Worm (Caenorhabditis elegans) whole organism, L4 larva: ENCODE measurements around the gene ugt-8.

Experiments
- F26F4.8 ChIP-seq: fragments of 200-800 bp; sonication (Bioruptor generic); conservative IDR thresholded peaks from 2 replicates; pipeline ENCODE4 v1.3.6; 2022; ENCODE audit warnings: missing genetic modification characterization, missing compliant biosample characterization
- F37D6.2 ChIP-seq: sonication (generic microtip); optimal IDR thresholded peaks from 2 replicates; lab custom pipeline; 2016; ENCODE audit warnings: mild to moderate bottlenecking, missing genetic modification characterization, missing compliant biosample characterization
- F44E2.7 ChIP-seq: fragments of 200-800 bp; sonication (Bioruptor generic); IDR thresholded peaks from 2 replicates; pipeline ENCODE4 v2.1.2; 2022; ENCODE audit warnings: missing genetic modification characterization, missing compliant biosample characterization
- T26A8.4 ChIP-seq: fragments of 200-800 bp; sonication (Bioruptor generic); IDR thresholded peaks from 2 replicates; pipeline ENCODE4 v1.3.6; 2022; ENCODE audit warnings: missing genetic modification characterization, missing compliant biosample characterization
- Y5F2A.4 ChIP-seq: fragments of 200-800 bp; sonication (Bioruptor generic); optimal IDR thresholded peaks from 2 replicates; lab custom pipeline; 2018; ENCODE audit warnings: mild to moderate bottlenecking, missing genetic modification characterization, missing compliant biosample characterization
- ZK337.2 ChIP-seq: fragments of 200-800 bp; sonication (Bioruptor generic); IDR thresholded peaks from 2 replicates; pipeline ENCODE4 v1.3.6; 2022; ENCODE audit warnings: missing genetic modification reagents, missing genetic modification characterization, missing compliant biosample characterization
- ZK546.5 ChIP-seq, 2 experiments: sonication (generic microtip); optimal IDR thresholded peaks; 2 replicates each; lab custom pipeline; 2017; ENCODE audit warnings: missing biosample characterization in 2 of 2, missing genetic modification characterization in 2 of 2
- ama-1 ChIP-seq: fragments of 150-350 bp; optimal IDR thresholded peaks from 2 replicates; lab custom pipeline; 2014; ENCODE audit warnings: inconsistent platforms, mixed read lengths
- ceh-20 ChIP-seq: fragments of 200-800 bp; sonication (Bioruptor generic); IDR thresholded peaks from 2 replicates; pipeline ENCODE4 v1.3.6; 2022; ENCODE audit warnings: missing genetic modification reagents, missing genetic modification characterization, missing compliant biosample characterization
- ceh-32 ChIP-seq: sonication (generic microtip); optimal IDR thresholded peaks from 2 replicates; lab custom pipeline; 2016; ENCODE audit warnings: mild to moderate bottlenecking, missing genetic modification characterization, missing compliant biosample characterization; ENCODE audit not compliant: poor library complexity
- ceh-44 ChIP-seq: fragments of 200-800 bp; sonication (Bioruptor generic); IDR thresholded peaks from 2 replicates; pipeline ENCODE4 v1.3.6; 2022; ENCODE audit warnings: missing genetic modification reagents, missing genetic modification characterization, missing compliant biosample characterization
- cey-2 ChIP-seq: sonication (generic microtip); optimal IDR thresholded peaks from 3 replicates; lab custom pipeline; 2017; ENCODE audit warnings: missing genetic modification characterization, mild to moderate bottlenecking, missing compliant biosample characterization, antibody characterized with exemption, borderline replicate concordance; ENCODE audit not compliant: insufficient read depth
- ctbp-1 ChIP-seq: fragments of 200-800 bp; sonication (Bioruptor generic); IDR thresholded peaks from 2 replicates; pipeline ENCODE4 v1.3.6; 2022; ENCODE audit warnings: missing genetic modification reagents, missing genetic modification characterization, missing compliant biosample characterization
- daf-12 ChIP-seq: fragments of 150-350 bp; optimal IDR thresholded peaks from 2 replicates; lab custom pipeline; 2014; ENCODE audit warnings: missing biosample characterization, missing genetic modification reagents, missing genetic modification characterization
- daf-16 ChIP-seq, 3 experiments: sonication (generic microtip); optimal IDR thresholded peaks; 2 replicates each; lab custom pipeline; 2016 to 2017; ENCODE audit warnings: missing genetic modification characterization in 3 of 3, missing genetic modification reagents in 3 of 3, mild to moderate bottlenecking in 2 of 3, missing compliant biosample characterization in 2 of 3, missing biosample characterization in 1 of 3, moderate library complexity in 1 of 3
- dmd-6 ChIP-seq: fragments of 200-800 bp; sonication (Bioruptor generic); IDR thresholded peaks from 2 replicates; pipeline ENCODE4 v1.3.6; 2022; ENCODE audit warnings: missing genetic modification reagents, missing genetic modification characterization, missing compliant biosample characterization
- dmd-9 ChIP-seq: fragments of 200-800 bp; sonication (Bioruptor generic); IDR thresholded peaks from 2 replicates; pipeline ENCODE4 v1.3.6; 2022; ENCODE audit warnings: missing genetic modification reagents, missing genetic modification characterization, missing compliant biosample characterization
- duxl-1 ChIP-seq: sonication (generic microtip); optimal IDR thresholded peaks from 2 replicates; lab custom pipeline; 2016; ENCODE audit warnings: mild to moderate bottlenecking, missing genetic modification characterization, moderate library complexity, missing compliant biosample characterization; ENCODE audit not compliant: poor library complexity
- dve-1 ChIP-seq: sonication (generic microtip); optimal IDR thresholded peaks from 2 replicates; lab custom pipeline; 2017; ENCODE audit warnings: antibody characterized with exemption, mild to moderate bottlenecking, missing genetic modification characterization, missing compliant biosample characterization; ENCODE audit not compliant: insufficient read depth
- fos-1 ChIP-seq: fragments of 150-350 bp; optimal IDR thresholded peaks from 2 replicates; lab custom pipeline; 2014; ENCODE audit warnings: missing biosample characterization, missing genetic modification characterization
- hif-1 ChIP-seq, 2 experiments: sonication (generic microtip); optimal IDR thresholded peaks; 2 replicates each; lab custom pipeline; 2016 to 2017; ENCODE audit warnings: missing compliant biosample characterization in 2 of 2, missing genetic modification characterization in 2 of 2, missing genetic modification reagents in 2 of 2, missing genotype in 2 of 2, mild to moderate bottlenecking in 1 of 2
- hlh-11 ChIP-seq: fragments of 200-800 bp; sonication (Bioruptor generic); optimal IDR thresholded peaks from 2 replicates; lab custom pipeline; 2018; ENCODE audit warnings: mild to moderate bottlenecking, missing genetic modification characterization, missing compliant biosample characterization
- hmg-1.1 ChIP-seq: fragments of 200-800 bp; sonication (Bioruptor generic); IDR thresholded peaks from 2 replicates; pipeline ENCODE4 v1.3.6; 2022; ENCODE audit warnings: missing genetic modification reagents, missing genetic modification characterization, missing compliant biosample characterization
- jun-1 ChIP-seq: fragments of 150-350 bp; optimal IDR thresholded peaks from 2 replicates; lab custom pipeline; 2014; ENCODE audit warnings: missing biosample characterization, missing genetic modification reagents, missing genetic modification characterization
- lim-7 ChIP-seq: fragments of 200-800 bp; sonication (Bioruptor generic); IDR thresholded peaks from 2 replicates; pipeline ENCODE4 v1.3.6; 2022; ENCODE audit warnings: missing genetic modification characterization, missing compliant biosample characterization
- lin-13 ChIP-seq: fragments of 150-350 bp; optimal IDR thresholded peaks from 2 replicates; lab custom pipeline; 2014; ENCODE audit warnings: missing biosample characterization, missing genetic modification reagents, missing genetic modification characterization
- lin-29 ChIP-seq: fragments of 200-800 bp; sonication (Bioruptor generic); IDR thresholded peaks from 2 replicates; pipeline ENCODE4 v1.3.6; 2022; ENCODE audit warnings: missing genetic modification reagents, missing genetic modification characterization, missing compliant biosample characterization
- lir-3 ChIP-seq: sonication (generic microtip); optimal IDR thresholded peaks from 2 replicates; lab custom pipeline; 2016; ENCODE audit warnings: mild to moderate bottlenecking, missing genetic modification characterization, missing compliant biosample characterization
- madf-9 ChIP-seq: fragments of 200-800 bp; sonication (Bioruptor generic); conservative IDR thresholded peaks from 2 replicates; pipeline ENCODE4 v1.3.6; 2022; ENCODE audit warnings: missing genetic modification reagents, missing genetic modification characterization, missing compliant biosample characterization
- mdl-1 ChIP-seq, 2 experiments: fragments of 150-350 bp in 1 of 2; sonication (generic microtip) in 1 of 2; optimal IDR thresholded peaks; 2 replicates each; lab custom pipeline; 2014 to 2017; ENCODE audit warnings: missing biosample characterization in 2 of 2, missing genetic modification characterization in 2 of 2
- mep-1 ChIP-seq: fragments of 150-350 bp; sonication (generic microtip); optimal IDR thresholded peaks from 3 replicates; lab custom pipeline; 2014; ENCODE audit warnings: missing biosample characterization, missing genetic modification characterization
- mxl-3 ChIP-seq: fragments of 200-800 bp; sonication (Bioruptor generic); optimal IDR thresholded peaks from 2 replicates; lab custom pipeline; 2018; ENCODE audit warnings: mild to moderate bottlenecking, missing genetic modification characterization, missing compliant biosample characterization
- nhr-102 ChIP-seq: sonication (generic microtip); optimal IDR thresholded peaks from 2 replicates; lab custom pipeline; 2016; ENCODE audit warnings: mild to moderate bottlenecking, missing genetic modification characterization, moderate library complexity, missing compliant biosample characterization
- nhr-111 ChIP-seq: fragments of 200-800 bp; sonication (Bioruptor generic); optimal IDR thresholded peaks from 2 replicates; lab custom pipeline; 2018; ENCODE audit warnings: mild to moderate bottlenecking, missing genetic modification characterization, missing compliant biosample characterization
- nhr-25 ChIP-seq: sonication (generic microtip); optimal IDR thresholded peaks from 2 replicates; lab custom pipeline; 2017; ENCODE audit warnings: missing genetic modification characterization, mild to moderate bottlenecking, missing compliant biosample characterization, antibody characterized with exemption, moderate library complexity, borderline replicate concordance; ENCODE audit not compliant: insufficient read depth
- nhr-28 ChIP-seq: fragments of 150-350 bp; optimal IDR thresholded peaks from 2 replicates; lab custom pipeline; 2014; ENCODE audit warnings: missing biosample characterization, missing genetic modification characterization
- nhr-41 ChIP-seq: fragments of 200-800 bp; sonication (Bioruptor generic); IDR thresholded peaks from 2 replicates; pipeline ENCODE4 v1.3.6; 2022; ENCODE audit warnings: missing genetic modification reagents, missing genetic modification characterization, missing compliant biosample characterization
- nhr-42 ChIP-seq: fragments of 200-800 bp; sonication (Bioruptor generic); IDR thresholded peaks from 2 replicates; pipeline ENCODE4 v1.3.6; 2022; ENCODE audit warnings: missing genetic modification characterization, missing compliant biosample characterization
- nhr-48 ChIP-seq: sonication (generic microtip); optimal IDR thresholded peaks from 2 replicates; lab custom pipeline; 2016; ENCODE audit warnings: mild to moderate bottlenecking, missing genetic modification characterization, missing compliant biosample characterization
- nhr-6 ChIP-seq: fragments of 150-350 bp; optimal IDR thresholded peaks from 2 replicates; lab custom pipeline; 2014; ENCODE audit warnings: missing biosample characterization, missing genetic modification characterization
- php-3 ChIP-seq: fragments of 200-800 bp; sonication (Bioruptor generic); IDR thresholded peaks from 2 replicates; pipeline ENCODE4 v1.3.6; 2022; ENCODE audit warnings: missing genetic modification reagents, missing genetic modification characterization, missing compliant biosample characterization
- pqm-1 ChIP-seq: sonication (generic microtip); optimal IDR thresholded peaks from 2 replicates; lab custom pipeline; 2017; ENCODE audit warnings: missing biosample characterization, missing genetic modification characterization
- saeg-2 ChIP-seq: fragments of 200-800 bp; sonication (Bioruptor generic); IDR thresholded peaks from 2 replicates; pipeline ENCODE4 v1.3.6; 2022; ENCODE audit warnings: missing genetic modification reagents, missing genetic modification characterization, missing compliant biosample characterization
- sdz-12 ChIP-seq: fragments of 200-800 bp; sonication (Bioruptor generic); optimal IDR thresholded peaks from 2 replicates; lab custom pipeline; 2018; ENCODE audit warnings: mild to moderate bottlenecking, missing genetic modification characterization, missing compliant biosample characterization
- set-16 ChIP-seq: fragments of 200-800 bp; sonication (Bioruptor generic); IDR thresholded peaks from 2 replicates; pipeline ENCODE4 v1.3.6; 2022; ENCODE audit warnings: missing genetic modification reagents, missing genetic modification characterization, missing compliant biosample characterization
- skn-1 ChIP-seq: fragments of 150-350 bp; optimal IDR thresholded peaks from 2 replicates; lab custom pipeline; 2014; ENCODE audit warnings: missing biosample characterization, missing genetic modification characterization
- spr-3 ChIP-seq: fragments of 200-800 bp; sonication (Bioruptor generic); optimal IDR thresholded peaks from 2 replicates; lab custom pipeline; 2018; ENCODE audit warnings: mild to moderate bottlenecking, missing genetic modification characterization, missing compliant biosample characterization
- tag-97 ChIP-seq: fragments of 200-800 bp; sonication (Bioruptor generic); IDR thresholded peaks from 2 replicates; pipeline ENCODE4 v1.3.6; 2022; ENCODE audit warnings: missing genetic modification characterization, missing compliant biosample characterization
- zip-2 ChIP-seq: fragments of 150-350 bp; optimal IDR thresholded peaks from 2 replicates; lab custom pipeline; 2014; ENCODE audit warnings: missing biosample characterization, missing genetic modification characterization
- ztf-7 ChIP-seq: fragments of 150-350 bp; optimal IDR thresholded peaks from 2 replicates; lab custom pipeline; 2014; ENCODE audit warnings: missing biosample characterization, missing genetic modification characterization

Gene ugt-8

DNA sequence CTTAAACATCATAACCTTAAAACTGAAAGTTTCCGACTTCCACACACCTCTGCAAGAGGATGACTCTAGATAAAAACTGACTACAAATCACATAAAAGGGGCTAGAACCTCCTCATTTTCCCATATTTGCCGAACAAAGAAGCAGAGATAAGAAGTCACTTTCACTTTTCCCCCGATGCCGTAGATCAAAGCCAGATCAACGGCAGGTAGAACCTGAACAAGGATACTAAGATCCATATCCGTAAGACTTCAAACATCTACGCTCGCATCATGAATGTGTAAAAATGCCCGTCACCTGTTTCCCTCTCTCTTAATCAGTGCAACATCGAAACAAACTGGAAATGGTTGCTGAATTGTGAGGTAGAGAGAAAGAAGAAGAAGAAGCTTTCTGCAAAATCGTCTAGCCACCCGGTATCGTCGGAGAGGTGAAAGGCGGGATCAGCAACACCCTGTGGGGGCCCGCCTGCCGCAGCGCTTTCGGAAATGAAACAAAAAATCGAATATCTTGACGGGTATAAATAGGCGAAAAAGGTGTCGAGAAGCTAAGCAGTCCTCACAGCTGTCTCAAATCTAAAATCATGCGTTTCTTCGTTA lies 15.0 kb downstream of the ugt-8 start, which contains the start of gene C02E7.6:
Gene C02E7.6, plus strand, starts transcription at position 544 of the 594 bp plus-strand sequence.
- no peak for TF ChIP-seq sdz-12
- TF ChIP-seq skn-1 (tag; lab: Kevin White, UChicago): no peak
- TF ChIP-seq pqm-1: no peak
- peak; percentile 69 for TF ChIP-seq hlh-11
- TF ChIP-seq ceh-44 (GFP tag; lab: Robert Waterston, UW): no peak
- TF ChIP-seq ama-1 (lab: Kevin White, UChicago): no peak
- no peak for TF ChIP-seq T26A8.4 (GFP tag; lab: Robert Waterston, UW)
- TF ChIP-seq lir-3: no peak
- no peak for TF ChIP-seq ctbp-1 (GFP tag; lab: Robert Waterston, UW)
- TF ChIP-seq nhr-48 (tag; lab: Kevin White, UChicago): peak; percentile 93
- no peak for TF ChIP-seq F44E2.7 (GFP tag; lab: Robert Waterston, UW)
- no peak for TF ChIP-seq zip-2 (tag; lab: Kevin White, UChicago)
- peak; percentile 62 for TF ChIP-seq nhr-102 (tag; lab: Kevin White, UChicago)
- TF ChIP-seq mdl-1 (tag; optimal IDR thresholded peaks at IDR 0.05; lab: Kevin White, UChicago): peak in 1 of 2 experiments; percentile 6
- no peak for TF ChIP-seq tag-97 (GFP tag; lab: Robert Waterston, UW)
- no peak for TF ChIP-seq mep-1
- no peak for TF ChIP-seq daf-16 (GFP tag; optimal IDR thresholded peaks at IDR 0.05; lab: Kevin White, UChicago)
- no peak for TF ChIP-seq daf-16 (tag; optimal IDR thresholded peaks at IDR 0.05; lab: Kevin White, UChicago)
- peak; percentile 47 for TF ChIP-seq cey-2 (tag; lab: Kevin White, UChicago)
- TF ChIP-seq F37D6.2: no peak
- no peak for TF ChIP-seq lin-29 (GFP tag; lab: Robert Waterston, UW)
- TF ChIP-seq lin-13 (GFP tag; lab: Kevin White, UChicago): no peak
- no peak for TF ChIP-seq nhr-25 (tag; lab: Kevin White, UChicago)
- no peak for TF ChIP-seq nhr-6 (tag; lab: Kevin White, UChicago)
- no peak for TF ChIP-seq hmg-1.1 (GFP tag; lab: Robert Waterston, UW)
- TF ChIP-seq saeg-2 (GFP tag; lab: Robert Waterston, UW): no peak
- TF ChIP-seq ZK546.5 (tag; optimal IDR thresholded peaks at IDR 0.05; lab: Kevin White, UChicago): no peak
- no peak for TF ChIP-seq Y5F2A.4 (GFP tag; lab: Kevin White, UChicago)
- TF ChIP-seq hif-1 (tag; optimal IDR thresholded peaks at IDR 0.05; lab: Kevin White, UChicago): no peak
- TF ChIP-seq jun-1: no peak
- TF ChIP-seq ZK337.2 (GFP tag; lab: Robert Waterston, UW): no peak
- TF ChIP-seq php-3 (GFP tag; lab: Robert Waterston, UW): no peak
- TF ChIP-seq spr-3: no peak
- TF ChIP-seq ceh-32 (tag; lab: Kevin White, UChicago): no peak
- TF ChIP-seq set-16: no peak
- TF ChIP-seq nhr-28 (tag; lab: Kevin White, UChicago): peak; percentile 30
- no peak for TF ChIP-seq fos-1 (tag; lab: Kevin White, UChicago)
- TF ChIP-seq nhr-111 (GFP tag; lab: Kevin White, UChicago): no peak
- TF ChIP-seq dmd-9 (GFP tag; lab: Robert Waterston, UW): no peak
- no peak for TF ChIP-seq nhr-41 (GFP tag; lab: Robert Waterston, UW)
- no peak for TF ChIP-seq ztf-7
- TF ChIP-seq madf-9: no peak
- TF ChIP-seq mxl-3 (GFP tag; lab: Kevin White, UChicago): peak; percentile 43
- no peak for TF ChIP-seq ceh-20
- no peak for TF ChIP-seq daf-12
- TF ChIP-seq dmd-6: no peak
- no peak for TF ChIP-seq F26F4.8 (GFP tag; lab: Robert Waterston, UW)
- no peak for TF ChIP-seq dve-1 (tag; lab: Kevin White, UChicago)
- TF ChIP-seq lim-7 (GFP tag; lab: Robert Waterston, UW): no peak
- no peak for TF ChIP-seq nhr-42 (GFP tag; lab: Robert Waterston, UW)
- no peak for TF ChIP-seq duxl-1
